Fruit fly (Drosophila melanogaster): Measurements from ENCODE around the gene CG34267.

CG34267 gene

DNA sequence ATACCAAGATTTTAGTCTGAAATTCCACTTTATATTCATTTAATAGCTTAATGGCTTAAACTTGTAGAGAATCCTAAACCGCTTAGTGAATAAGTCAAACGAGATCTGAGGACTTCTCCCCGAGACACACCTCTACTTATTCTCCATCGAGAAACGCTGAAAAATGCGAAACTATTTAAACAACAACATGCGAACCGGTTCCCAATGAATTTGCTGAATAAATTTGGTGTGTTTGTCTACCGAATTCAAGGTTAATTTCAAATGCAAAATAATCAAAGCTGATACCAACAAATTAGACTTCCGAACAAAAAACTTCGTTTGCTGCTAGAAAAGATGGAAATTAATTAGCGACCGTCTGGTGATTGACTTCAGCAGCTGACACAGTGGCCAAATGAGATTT, 35.9 kb upstream of the CG34267 start:
- TF ChIP-seq CG10348 (GFP tag; IDR thresholded peaks at IDR 0.05) (no peak), CG12605 (GFP tag; IDR thresholded peaks at IDR 0.05) (no peak), CG34367 (tag; optimal IDR thresholded peaks at IDR 0.05) (no peak), gl (tag; optimal IDR thresholded peaks at IDR 0.05) (no peak)

DNA sequence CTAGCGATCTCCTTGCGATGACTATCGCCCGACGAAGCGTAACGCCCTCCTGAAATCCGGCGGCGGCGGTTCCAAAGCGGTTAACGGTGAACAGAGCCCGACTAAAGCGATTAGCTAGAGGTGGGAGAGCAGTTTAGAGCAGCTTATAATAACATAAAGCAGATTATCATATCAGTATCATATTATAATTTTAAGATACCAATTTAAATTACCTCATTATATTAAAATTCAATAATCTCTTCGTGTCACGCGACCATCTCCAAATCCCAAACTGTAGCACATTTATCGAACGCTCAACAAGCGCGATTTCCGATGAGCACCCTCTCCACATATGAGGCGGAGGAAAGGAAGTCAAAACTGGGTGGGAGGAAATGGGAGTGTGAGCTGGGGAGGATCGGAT, 33.6 kb upstream of the CG34267 start:
- TF ChIP-seq fd96Ca (GFP tag; IDR thresholded peaks at IDR 0.05) (peak; percentile 59; the same call in 2 of the 3 replicates), Ets98B (GFP tag; IDR thresholded peaks at IDR 0.05) (peak; percentile 34; the same call in 1 of the 2 replicates), CG14655 (GFP tag; optimal IDR thresholded peaks at IDR 0.05) (peak; percentile 39), CG32121 (GFP tag; IDR thresholded peaks at IDR 0.05) (peak; percentile 12; the same call in 1 of the 2 replicates), EcR (GFP tag; optimal IDR thresholded peaks at IDR 0.05) (no peak), gl (tag; optimal IDR thresholded peaks at IDR 0.05) (no peak), CG8301 (tag; optimal IDR thresholded peaks at IDR 0.05) (peak; percentile 22), Pif1A (GFP tag; optimal IDR thresholded peaks at IDR 0.05) (peak; percentile 30), CG12605 (GFP tag; IDR thresholded peaks at IDR 0.05) (no peak), CG9948 (tag; optimal IDR thresholded peaks at IDR 0.05) (peak; percentile 13)

DNA sequence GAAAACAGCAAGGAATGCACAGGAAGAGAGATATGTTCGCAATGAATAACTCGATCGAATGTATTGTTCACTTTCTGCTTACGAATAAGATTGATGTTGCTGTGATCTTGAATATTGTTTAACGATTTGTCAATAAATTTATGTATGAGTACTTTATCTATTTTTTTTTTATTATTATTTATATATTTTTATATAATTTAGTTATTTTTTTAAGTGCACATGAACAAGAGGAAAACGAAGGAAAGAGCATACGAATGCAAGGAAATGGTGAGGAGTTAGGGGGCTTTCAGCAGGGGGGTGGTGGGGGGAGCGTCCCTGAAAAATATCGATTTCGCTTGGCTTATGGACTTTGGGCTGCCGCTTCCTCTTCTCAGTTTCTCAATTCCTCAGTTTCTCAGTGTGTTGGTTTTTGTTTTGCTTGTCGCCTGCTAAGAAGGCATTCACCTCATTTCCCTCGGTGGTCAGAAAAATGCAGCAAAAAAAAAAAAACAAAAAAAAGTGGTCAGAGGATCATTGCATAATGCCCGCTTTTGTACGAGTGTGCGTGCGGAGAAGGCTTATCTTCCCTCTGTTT, 31.1 kb upstream of the CG34267 start:
- peak; percentile 30; the same call in 1 of the 2 replicates for TF ChIP-seq CG32121 (GFP tag; IDR thresholded peaks at IDR 0.05)
- TF ChIP-seq Snoo (tag; optimal IDR thresholded peaks at IDR 0.05), result peak; percentile 49
- peak; percentile 62 for TF ChIP-seq gl (tag; optimal IDR thresholded peaks at IDR 0.05)
- peak; percentile 71 for TF ChIP-seq CG34367 (tag; optimal IDR thresholded peaks at IDR 0.05)
- TF ChIP-seq CG12605 (GFP tag; IDR thresholded peaks at IDR 0.05), result no peak
- TF ChIP-seq rn (GFP tag; IDR thresholded peaks at IDR 0.05), result no peak
- peak; percentile 74 for TF ChIP-seq CG8301 (tag; optimal IDR thresholded peaks at IDR 0.05)
- TF ChIP-seq D1 (tag; optimal IDR thresholded peaks at IDR 0.05), result peak; percentile 88
- TF ChIP-seq CG8159 (tag; optimal IDR thresholded peaks at IDR 0.05), result peak; percentile 94
- TF ChIP-seq Pif1A (GFP tag; optimal IDR thresholded peaks at IDR 0.05), result peak; percentile 67
- TF ChIP-seq CG10348 (GFP tag; IDR thresholded peaks at IDR 0.05), result no peak
- TF ChIP-seq CG9948 (tag; optimal IDR thresholded peaks at IDR 0.05), result peak; percentile 92
- TF ChIP-seq CG4496 (GFP tag; IDR thresholded peaks at IDR 0.05), result peak; percentile 63; the same call in 1 of the 3 replicates
- peak; percentile 50 for TF ChIP-seq Pif1B (GFP tag; optimal IDR thresholded peaks at IDR 0.05)
- TF ChIP-seq EcR (GFP tag; optimal IDR thresholded peaks at IDR 0.05), result peak; percentile 92
- TF ChIP-seq fd96Ca (GFP tag; IDR thresholded peaks at IDR 0.05), result no peak
- TF ChIP-seq CG14655 (GFP tag; optimal IDR thresholded peaks at IDR 0.05), result peak; percentile 85
- TF ChIP-seq Ets98B (GFP tag; IDR thresholded peaks at IDR 0.05), result peak; percentile 49
- TF ChIP-seq CG13204 (GFP tag; optimal IDR thresholded peaks at IDR 0.05), result peak; percentile 80
- TF ChIP-seq CG17806 (tag; optimal IDR thresholded peaks at IDR 0.05), result peak; percentile 92
- TF ChIP-seq CG15710 (tag; optimal IDR thresholded peaks at IDR 0.05), result peak; percentile 92

DNA sequence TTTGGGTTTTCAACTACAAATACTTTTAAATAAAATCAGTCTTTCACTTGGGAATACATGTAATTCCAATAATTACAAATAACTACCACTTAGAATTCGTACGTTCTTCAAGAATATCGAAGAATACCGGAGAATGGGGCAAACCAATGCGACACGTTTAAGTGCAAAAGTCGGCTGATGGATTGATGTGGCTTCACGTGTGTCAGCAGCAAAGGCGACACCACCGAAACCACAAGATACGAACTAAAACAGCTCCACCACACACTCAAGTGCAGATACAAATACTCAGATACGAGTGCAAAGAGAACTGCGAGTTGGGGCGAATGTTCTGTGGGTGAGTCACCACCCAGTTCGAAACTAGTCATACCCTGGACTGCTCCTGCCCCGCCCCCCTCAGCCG, 30.6 kb upstream of the CG34267 start:
- 0 out of 3 replicates have a peak, but pooled peaks have one; percentile 7 for TF ChIP-seq fd96Ca (GFP tag; IDR thresholded peaks at IDR 0.05)
- TF ChIP-seq Ets98B (GFP tag; IDR thresholded peaks at IDR 0.05), result no peak

DNA sequence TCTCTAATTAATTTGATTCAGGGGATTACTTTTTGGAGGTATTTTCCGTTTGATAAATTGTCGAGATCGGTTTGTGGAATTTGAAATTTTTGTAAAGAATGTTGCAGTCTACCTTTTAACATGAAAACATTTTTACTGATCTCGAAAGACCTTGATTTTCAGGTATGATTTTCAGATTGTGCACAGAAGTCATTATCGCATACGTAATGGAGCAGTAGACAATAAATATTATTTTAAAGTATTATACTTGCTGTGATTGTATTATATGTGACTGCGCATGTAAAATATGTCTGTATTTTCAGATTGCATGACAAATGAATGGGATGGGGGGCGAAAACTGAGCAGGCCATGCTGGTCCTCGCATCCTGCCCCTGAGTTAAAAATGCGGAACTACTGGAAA, 27.8 kb upstream of the CG34267 start, which contains the start of gene CG34269:
Gene CG34269, plus strand, starts transcription at position 301 of the 400 bp plus-strand sequence.
- no peak for TF ChIP-seq CG10348 (GFP tag; IDR thresholded peaks at IDR 0.05)
- TF ChIP-seq D1 (tag; optimal IDR thresholded peaks at IDR 0.05), result no peak
- no peak for TF ChIP-seq CG13204 (GFP tag; optimal IDR thresholded peaks at IDR 0.05)
- no peak for TF ChIP-seq CG17806 (tag; optimal IDR thresholded peaks at IDR 0.05)
- TF ChIP-seq gl (tag; optimal IDR thresholded peaks at IDR 0.05), result no peak
- TF ChIP-seq Ets98B (GFP tag; IDR thresholded peaks at IDR 0.05), result no peak
- TF ChIP-seq Pif1A (GFP tag; optimal IDR thresholded peaks at IDR 0.05), result no peak
- TF ChIP-seq Snoo (tag; optimal IDR thresholded peaks at IDR 0.05), result no peak
- no peak for TF ChIP-seq EcR (GFP tag; optimal IDR thresholded peaks at IDR 0.05)
- TF ChIP-seq Pif1B (GFP tag; optimal IDR thresholded peaks at IDR 0.05), result no peak
- TF ChIP-seq fd96Ca (GFP tag; IDR thresholded peaks at IDR 0.05), result no peak
- no peak for TF ChIP-seq CG15710 (tag; optimal IDR thresholded peaks at IDR 0.05)
- no peak for TF ChIP-seq CG14655 (GFP tag; optimal IDR thresholded peaks at IDR 0.05)

DNA sequence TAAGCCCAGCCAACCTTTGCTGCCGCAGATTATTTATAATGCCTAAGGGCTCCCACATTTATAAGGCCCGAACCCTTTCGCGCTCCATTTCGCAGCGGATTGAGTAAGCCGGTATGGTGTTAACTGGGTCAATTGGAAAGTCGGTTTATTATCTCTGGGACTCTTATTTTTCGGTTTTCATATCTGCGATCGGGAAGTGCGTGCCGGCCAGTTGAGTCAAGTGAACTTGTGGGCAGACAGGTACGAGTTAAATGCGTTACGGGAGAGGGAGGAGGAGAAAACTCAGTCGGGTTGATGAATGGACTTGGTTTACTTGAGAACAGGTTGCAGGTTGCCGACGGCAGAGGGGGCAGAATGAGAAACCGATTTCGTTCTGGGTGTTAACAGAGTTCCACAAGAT, 24.0 kb upstream of the CG34267 start:
- TF ChIP-seq EcR (GFP tag; optimal IDR thresholded peaks at IDR 0.05) (peak; percentile 8), CG12605 (GFP tag; IDR thresholded peaks at IDR 0.05) (no peak)

DNA sequence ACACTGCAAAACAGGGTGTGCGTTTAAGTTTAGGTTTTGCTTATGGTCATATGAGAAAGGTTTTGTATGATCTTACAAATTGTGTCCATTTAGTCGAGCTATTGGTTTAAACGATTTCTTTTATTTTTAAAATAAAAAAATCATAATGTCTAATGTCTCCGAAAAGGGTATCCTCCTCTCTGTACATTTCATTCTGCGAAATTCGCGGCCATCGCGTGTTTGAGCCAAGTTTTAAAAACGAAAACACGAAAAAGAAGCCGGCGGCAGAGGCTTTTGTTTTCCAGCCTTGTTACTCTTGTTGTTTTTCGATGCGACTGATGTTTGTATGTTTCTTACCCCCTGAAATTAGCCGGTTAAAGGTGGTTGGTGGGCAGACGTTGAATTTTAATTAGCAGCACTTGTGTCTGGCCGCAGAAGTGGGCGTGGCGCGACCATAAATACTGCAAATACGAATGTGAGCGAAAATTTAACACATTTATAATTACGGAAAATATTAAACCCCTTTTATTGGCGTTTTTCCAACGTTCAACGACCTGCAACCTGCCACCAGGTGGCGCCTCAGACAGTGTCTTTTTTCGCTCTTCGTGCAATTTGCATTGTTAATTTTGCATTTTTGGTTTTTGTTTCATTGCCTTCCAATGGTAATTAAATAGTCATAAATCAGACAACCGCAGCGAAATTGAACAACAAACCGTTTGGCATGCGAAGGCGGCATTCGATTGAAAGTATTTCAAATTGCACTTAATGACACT, 20.4 kb upstream of the CG34267 start:
- TF ChIP-seq CG12605 (GFP tag; IDR thresholded peaks at IDR 0.05), result no peak
- TF ChIP-seq CG14655 (GFP tag; optimal IDR thresholded peaks at IDR 0.05), result peak; percentile 1
- no peak for TF ChIP-seq D1 (tag; optimal IDR thresholded peaks at IDR 0.05)
- peak; percentile 30 for TF ChIP-seq CG9948 (tag; optimal IDR thresholded peaks at IDR 0.05)

All from whole organism, pupa.